Fruit fly (Drosophila melanogaster) whole organism, pupa: ENCODE results near the gene CG31709.

Experiments used
- CG15710 ChIP-seq: fragments of 200-800 bp; sonication (Bioruptor generic); optimal IDR thresholded peaks from 2 replicates; lab custom pipeline; 2018; ENCODE audit warnings: missing biosample characterization, mild to moderate bottlenecking, missing genetic modification characterization, moderate library complexity
- Ets98B ChIP-seq: fragments of 200-800 bp; sonication (Bioruptor generic); IDR thresholded peaks from 2 replicates; pipeline ENCODE4 v1.3.6; 2022; ENCODE audit warnings: missing biosample characterization, missing genetic modification characterization

- no peak for TF ChIP-seq CG15710 (tag; lab: Kevin White, UChicago)
- no peak for TF ChIP-seq Ets98B (GFP tag; lab: Robert Waterston, UW)
Measured at dm6 chr2L:9602103-9602502, 22.7 kb upstream of the CG31709 start.
